Worm (Caenorhabditis elegans): Measurements from ENCODE around the gene ZK669.2.

ZK669.2 gene

DNA sequence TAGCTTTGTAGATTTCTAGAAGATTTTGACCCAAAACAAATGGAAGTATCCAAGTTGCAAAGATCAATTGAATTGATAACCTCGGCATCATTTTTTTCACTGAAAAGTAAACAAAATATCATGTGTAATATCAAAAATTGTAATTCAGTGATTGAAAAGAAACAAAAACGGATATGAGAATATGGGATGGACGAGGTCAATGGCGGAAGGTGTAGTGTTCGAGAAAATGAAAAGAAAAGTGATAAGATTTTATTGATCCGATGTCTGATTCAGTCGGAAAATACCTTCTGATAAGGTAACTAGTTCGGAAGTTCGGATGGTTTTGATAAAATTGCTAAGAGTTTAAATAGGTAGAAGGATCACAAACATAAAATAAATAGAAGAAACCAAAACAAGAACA, at the start of gene ZK669.2:
ZK669.2 (minus strand) TSS at position 101 of the 400 bp plus-strand sequence.
- no peak for TF ChIP-seq tbx-2 (tag; optimal IDR thresholded peaks at IDR 0.05)
- no peak for TF ChIP-seq pat-9 (tag; optimal IDR thresholded peaks at IDR 0.05)
- TF ChIP-seq rnt-1 (tag; optimal IDR thresholded peaks at IDR 0.05), result no peak
- no peak for TF ChIP-seq hlh-6 (tag; optimal IDR thresholded peaks at IDR 0.05)

- TF ChIP-seq tbx-2 (tag; optimal IDR thresholded peaks at IDR 0.05), result no peak
- TF ChIP-seq zip-5 (tag; optimal IDR thresholded peaks at IDR 0.05), result no peak
- no peak for TF ChIP-seq sox-2 (GFP tag; IDR thresholded peaks at IDR 0.05)
- no peak for TF ChIP-seq elt-2 (tag; optimal IDR thresholded peaks at IDR 0.05)
- TF ChIP-seq ceh-18 (tag; optimal IDR thresholded peaks at IDR 0.05), result no peak
- no peak for TF ChIP-seq C08G9.2 (tag; optimal IDR thresholded peaks at IDR 0.05)
- TF ChIP-seq ahr-1 (tag; optimal IDR thresholded peaks at IDR 0.05), result no peak
- TF ChIP-seq unc-42 (tag; optimal IDR thresholded peaks at IDR 0.05), result no peak
- TF ChIP-seq dve-1 (tag; optimal IDR thresholded peaks at IDR 0.05), result no peak
- TF ChIP-seq ceh-14 (tag; optimal IDR thresholded peaks at IDR 0.05), result no peak
- TF ChIP-seq tbx-7 (tag; optimal IDR thresholded peaks at IDR 0.05), result no peak
- TF ChIP-seq ceh-2 (tag; optimal IDR thresholded peaks at IDR 0.05), result no peak
- no peak for TF ChIP-seq pag-3 (tag; optimal IDR thresholded peaks at IDR 0.05; ENCODE audit: borderline replicate concordance)
- TF ChIP-seq ets-4 (tag; optimal IDR thresholded peaks at IDR 0.05), result no peak
- TF ChIP-seq ceh-22 (tag; optimal IDR thresholded peaks at IDR 0.05), result no peak
Observed at ce11 chrII:7986928-7987327, 49.0 kb upstream of the ZK669.2 start.

- no peak for TF ChIP-seq eyg-1 (tag; optimal IDR thresholded peaks at IDR 0.05)
- TF ChIP-seq K09A11.1 (tag; optimal IDR thresholded peaks at IDR 0.05; ENCODE audit: insufficient read depth), result no peak
- TF ChIP-seq ceh-6 (GFP tag; optimal IDR thresholded peaks at IDR 0.05), result no peak
- TF ChIP-seq lim-6 (tag; optimal IDR thresholded peaks at IDR 0.05), result no peak
- no peak for TF ChIP-seq npax-4 (tag; optimal IDR thresholded peaks at IDR 0.05)
- TF ChIP-seq hlh-8 (tag; optimal IDR thresholded peaks at IDR 0.05), result no peak
- TF ChIP-seq ref-2 (tag; optimal IDR thresholded peaks at IDR 0.05), result no peak
- no peak for TF ChIP-seq pat-9 (tag; optimal IDR thresholded peaks at IDR 0.05)
- TF ChIP-seq ceh-34 (tag; optimal IDR thresholded peaks at IDR 0.05), result no peak
Observed at ce11 chrII:7985029-7985428, 47.1 kb upstream of the ZK669.2 start.

DNA sequence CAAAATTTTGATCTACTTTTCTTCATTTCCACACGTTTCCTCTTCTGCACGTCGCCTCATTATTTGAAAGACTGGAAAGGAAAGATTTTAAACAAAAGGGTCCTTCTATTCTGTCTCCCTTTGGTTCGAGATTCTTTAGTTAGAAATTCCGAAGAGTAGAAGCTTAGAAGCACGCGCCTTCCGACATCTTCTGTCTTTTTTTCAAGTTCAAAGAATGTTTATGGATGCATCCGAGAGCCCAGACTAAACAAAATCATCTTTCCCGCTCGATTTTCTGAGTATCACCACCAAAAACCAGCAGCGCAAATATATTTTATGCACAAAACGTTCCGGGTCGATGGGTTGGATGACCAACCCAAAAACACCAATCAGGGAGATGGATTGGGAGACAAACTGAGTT, 46.1 kb upstream of the ZK669.2 start:
- TF ChIP-seq zip-5 (tag; optimal IDR thresholded peaks at IDR 0.05) (no peak), mec-3 (tag; optimal IDR thresholded peaks at IDR 0.05; ENCODE audit: borderline replicate concordance) (no peak), pag-3 (tag; optimal IDR thresholded peaks at IDR 0.05; ENCODE audit: borderline replicate concordance) (no peak), unc-86 (tag; optimal IDR thresholded peaks at IDR 0.05) (no peak), gmeb-2 (tag; optimal IDR thresholded peaks at IDR 0.05) (no peak)

DNA sequence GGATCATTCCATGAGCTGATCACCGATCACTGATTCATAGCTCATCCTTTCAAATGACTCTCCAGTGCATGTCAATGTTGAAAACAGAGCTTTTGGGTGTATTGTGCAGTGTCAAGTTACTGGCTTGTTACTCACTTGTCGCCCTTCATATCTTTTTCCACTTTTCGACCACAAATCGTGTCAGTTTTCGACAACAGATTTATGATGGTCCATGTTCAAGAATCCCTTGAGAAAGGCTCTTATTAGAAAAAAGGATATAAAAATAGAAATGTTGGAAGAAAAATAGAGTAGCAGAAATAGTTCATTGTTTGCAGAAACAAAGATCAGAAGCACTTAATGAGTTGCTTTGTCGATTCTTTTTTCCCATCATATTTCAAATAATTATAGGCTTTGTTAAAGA, 45.5 kb upstream of the ZK669.2 start:
- no peak for TF ChIP-seq nfya-1 (tag; optimal IDR thresholded peaks at IDR 0.05)
- no peak for TF ChIP-seq elt-4 (tag; optimal IDR thresholded peaks at IDR 0.05)
- TF ChIP-seq pax-1 (tag; optimal IDR thresholded peaks at IDR 0.05), result no peak
- TF ChIP-seq fax-1 (tag; optimal IDR thresholded peaks at IDR 0.05), result no peak
- TF ChIP-seq ttx-3 (tag; optimal IDR thresholded peaks at IDR 0.05), result no peak
- no peak for TF ChIP-seq madf-2 (tag; optimal IDR thresholded peaks at IDR 0.05)
- no peak for TF ChIP-seq hlh-30 (tag; optimal IDR thresholded peaks at IDR 0.05; ENCODE audit: insufficient read depth)
- TF ChIP-seq nhr-232 (tag; optimal IDR thresholded peaks at IDR 0.05), result no peak
- no peak for TF ChIP-seq pat-9 (tag; optimal IDR thresholded peaks at IDR 0.05)
- TF ChIP-seq sox-2 (GFP tag; IDR thresholded peaks at IDR 0.05), result no peak
- no peak for TF ChIP-seq ceh-31 (tag; optimal IDR thresholded peaks at IDR 0.05)
- no peak for TF ChIP-seq ref-2 (tag; optimal IDR thresholded peaks at IDR 0.05)
